Worm (Caenorhabditis elegans) whole organism, early embryonic: Measurements from ENCODE around the gene mgl-1.

ENCODE experiments used
- B0310.2 ChIP-seq: sonication (generic microtip); optimal IDR thresholded peaks from 2 replicates; lab custom pipeline; 2016; ENCODE audit warnings: mild to moderate bottlenecking, missing genetic modification characterization, missing compliant biosample characterization
- F13C5.2 ChIP-seq: sonication (generic microtip); optimal IDR thresholded peaks from 2 replicates; lab custom pipeline; 2017; ENCODE audit warnings: mild to moderate bottlenecking, missing genetic modification characterization, inconsistent platforms, missing compliant biosample characterization
- aly-1 ChIP-seq: sonication (generic microtip); optimal IDR thresholded peaks from 2 replicates; lab custom pipeline; 2016; ENCODE audit warnings: missing genetic modification characterization, missing compliant biosample characterization
- ama-1 ChIP-seq: fragments of 150-350 bp; optimal IDR thresholded peaks from 2 replicates; lab custom pipeline; 2014
- ceh-13 ChIP-seq: fragments of 200-800 bp; sonication (Bioruptor generic); optimal IDR thresholded peaks from 2 replicates; lab custom pipeline; 2018; ENCODE audit warnings: mild to moderate bottlenecking, missing genetic modification characterization, missing compliant biosample characterization
- ceh-36 ChIP-seq: sonication (generic microtip); optimal IDR thresholded peaks from 2 replicates; lab custom pipeline; 2016; ENCODE audit warnings: missing genetic modification characterization, inconsistent platforms, missing compliant biosample characterization
- ets-7 ChIP-seq: sonication (generic microtip); optimal IDR thresholded peaks from 2 replicates; lab custom pipeline; 2016; ENCODE audit warnings: missing genotype, missing genetic modification characterization, missing compliant biosample characterization
- flt-1 ChIP-seq: fragments of 200-800 bp; sonication (Bioruptor generic); IDR thresholded peaks from 2 replicates; pipeline ENCODE4 v1.3.6; 2022; ENCODE audit warnings: missing genetic modification characterization, missing compliant biosample characterization
- hmbx-1 ChIP-seq: sonication (generic microtip); optimal IDR thresholded peaks from 2 replicates; lab custom pipeline; 2016; ENCODE audit warnings: mild to moderate bottlenecking, missing genetic modification characterization, missing compliant biosample characterization
- hmg-4 ChIP-seq: fragments of 200-800 bp; sonication (Bioruptor generic); optimal IDR thresholded peaks from 2 replicates; lab custom pipeline; 2018; ENCODE audit warnings: mild to moderate bottlenecking, missing genetic modification characterization, missing compliant biosample characterization
- hnd-1 ChIP-seq: sonication (generic microtip); optimal IDR thresholded peaks from 2 replicates; lab custom pipeline; 2016; ENCODE audit warnings: missing genetic modification characterization, missing compliant biosample characterization
- pes-1 ChIP-seq: fragments of 200-800 bp; sonication (Bioruptor generic); IDR thresholded peaks from 2 replicates; pipeline ENCODE4 v1.3.6; 2022; ENCODE audit warnings: missing genetic modification reagents, missing genetic modification characterization, missing compliant biosample characterization
- scrt-1 ChIP-seq: fragments of 200-800 bp; sonication (Bioruptor generic); IDR thresholded peaks from 2 replicates; pipeline ENCODE4 v1.3.6; 2022; ENCODE audit warnings: missing genetic modification characterization, missing compliant biosample characterization
- sea-1 ChIP-seq: fragments of 200-800 bp; sonication (Bioruptor generic); conservative IDR thresholded peaks from 2 replicates; pipeline ENCODE4 v1.3.6; 2022; ENCODE audit warnings: missing genetic modification characterization, missing compliant biosample characterization
- tbx-11 ChIP-seq: fragments of 200-800 bp; sonication (Bioruptor generic); IDR thresholded peaks from 2 replicates; pipeline ENCODE4 v1.3.6; 2022; ENCODE audit warnings: missing genetic modification characterization, missing compliant biosample characterization
- tbx-37 ChIP-seq: fragments of 200-800 bp; sonication (Bioruptor generic); conservative IDR thresholded peaks from 2 replicates; pipeline ENCODE4 v1.3.6; 2022; ENCODE audit warnings: missing genetic modification reagents, missing genetic modification characterization, missing compliant biosample characterization
- tra-4 ChIP-seq: sonication (generic microtip); optimal IDR thresholded peaks from 2 replicates; lab custom pipeline; 2017; ENCODE audit warnings: missing genetic modification characterization, missing compliant biosample characterization

The mgl-1 gene

ce11 chrX:9999192-9999591, 23.1 kb upstream of the mgl-1 start, which contains the start of gene grk-1:
Gene grk-1, minus strand, starts transcription at chrX:9999208.
- TF ChIP-seq pes-1 (GFP tag; lab: Robert Waterston, UW) = no peak
- no peak for TF ChIP-seq F13C5.2 (tag; lab: Kevin White, UChicago)
- TF ChIP-seq tbx-37 = no peak
- TF ChIP-seq ama-1 (lab: Kevin White, UChicago) = no peak
- TF ChIP-seq tra-4 = no peak
- TF ChIP-seq hmbx-1 = no peak

ce11 chrX:9997344-9997743, 21.2 kb upstream of the mgl-1 start:
- TF ChIP-seq pes-1 (GFP tag; lab: Robert Waterston, UW) = no peak
- TF ChIP-seq aly-1 (tag; lab: Kevin White, UChicago) = no peak
- no peak for TF ChIP-seq ama-1 (lab: Kevin White, UChicago)
- TF ChIP-seq sea-1 (GFP tag; lab: Robert Waterston, UW) = no peak
- no peak for TF ChIP-seq hmbx-1
- TF ChIP-seq ceh-13 (GFP tag; lab: Kevin White, UChicago) = no peak
- TF ChIP-seq scrt-1 (GFP tag; lab: Robert Waterston, UW) = no peak
- TF ChIP-seq B0310.2 = no peak
- no peak for TF ChIP-seq ets-7 (tag; lab: Kevin White, UChicago)
- no peak for TF ChIP-seq tra-4
- TF ChIP-seq F13C5.2 (tag; lab: Kevin White, UChicago) = no peak
- TF ChIP-seq flt-1 (GFP tag; lab: Robert Waterston, UW) = no peak
- no peak for TF ChIP-seq hmg-4 (GFP tag; lab: Kevin White, UChicago)
- no peak for TF ChIP-seq hnd-1
- TF ChIP-seq ceh-36 (tag; lab: Kevin White, UChicago) = no peak
- TF ChIP-seq tbx-37 = no peak
- TF ChIP-seq tbx-11 (GFP tag; lab: Robert Waterston, UW) = no peak

- TF ChIP-seq tra-4 = no peak
- no peak for TF ChIP-seq B0310.2
- no peak for TF ChIP-seq F13C5.2 (tag; lab: Kevin White, UChicago)
- TF ChIP-seq ceh-13 (GFP tag; lab: Kevin White, UChicago) = no peak
- TF ChIP-seq ets-7 (tag; lab: Kevin White, UChicago) = no peak
- TF ChIP-seq flt-1 (GFP tag; lab: Robert Waterston, UW) = no peak
- TF ChIP-seq pes-1 (GFP tag; lab: Robert Waterston, UW) = no peak
Measured at ce11 chrX:9993100-9993499, 17.0 kb upstream of the mgl-1 start.

- TF ChIP-seq ama-1 (lab: Kevin White, UChicago) (no peak), sea-1 (GFP tag; lab: Robert Waterston, UW) (no peak), tra-4 (no peak), B0310.2 (no peak), hmg-4 (GFP tag; lab: Kevin White, UChicago) (no peak), flt-1 (GFP tag; lab: Robert Waterston, UW) (no peak), tbx-37 (no peak), scrt-1 (GFP tag; lab: Robert Waterston, UW) (no peak), ceh-13 (GFP tag; lab: Kevin White, UChicago) (no peak), hmbx-1 (no peak), F13C5.2 (tag; lab: Kevin White, UChicago) (no peak), hnd-1 (no peak), ceh-36 (tag; lab: Kevin White, UChicago) (no peak), pes-1 (GFP tag; lab: Robert Waterston, UW) (no peak), tbx-11 (GFP tag; lab: Robert Waterston, UW) (no peak), ets-7 (tag; lab: Kevin White, UChicago) (no peak), aly-1 (tag; lab: Kevin White, UChicago) (no peak)
Measured at ce11 chrX:9988884-9989283, 12.8 kb upstream of the mgl-1 start.

- TF ChIP-seq tbx-11 (GFP tag; lab: Robert Waterston, UW) (no peak), scrt-1 (GFP tag; lab: Robert Waterston, UW) (no peak), F13C5.2 (tag; lab: Kevin White, UChicago) (no peak)
Measured at ce11 chrX:9987166-9987565, 11.1 kb upstream of the mgl-1 start.

- no peak for TF ChIP-seq ama-1 (lab: Kevin White, UChicago)
- TF ChIP-seq B0310.2 = no peak
- no peak for TF ChIP-seq tbx-11 (GFP tag; lab: Robert Waterston, UW)
- no peak for TF ChIP-seq aly-1 (tag; lab: Kevin White, UChicago)
- no peak for TF ChIP-seq scrt-1 (GFP tag; lab: Robert Waterston, UW)
- no peak for TF ChIP-seq ceh-13 (GFP tag; lab: Kevin White, UChicago)
- no peak for TF ChIP-seq hnd-1
- no peak for TF ChIP-seq ceh-36 (tag; lab: Kevin White, UChicago)
- TF ChIP-seq hmg-4 (GFP tag; lab: Kevin White, UChicago) = no peak
- TF ChIP-seq ets-7 (tag; lab: Kevin White, UChicago) = no peak
Measured at ce11 chrX:9984889-9985404, 8.8 kb upstream of the mgl-1 start, which contains the start of gene F19C6.5. Gene F19C6.5, minus strand, starts transcription at chrX:9984939.

- no peak for TF ChIP-seq tbx-37
- no peak for TF ChIP-seq tra-4
- no peak for TF ChIP-seq ceh-13 (GFP tag; lab: Kevin White, UChicago)
- no peak for TF ChIP-seq hmbx-1
- TF ChIP-seq sea-1 (GFP tag; lab: Robert Waterston, UW) = no peak
- TF ChIP-seq ceh-36 (tag; lab: Kevin White, UChicago) = no peak
- no peak for TF ChIP-seq hnd-1
- TF ChIP-seq hmg-4 (GFP tag; lab: Kevin White, UChicago) = no peak
- TF ChIP-seq flt-1 (GFP tag; lab: Robert Waterston, UW) = no peak
- TF ChIP-seq ama-1 (lab: Kevin White, UChicago) = no peak
- no peak for TF ChIP-seq B0310.2
- TF ChIP-seq pes-1 (GFP tag; lab: Robert Waterston, UW) = no peak
- TF ChIP-seq F13C5.2 (tag; lab: Kevin White, UChicago) = no peak
- no peak for TF ChIP-seq aly-1 (tag; lab: Kevin White, UChicago)
- no peak for TF ChIP-seq ets-7 (tag; lab: Kevin White, UChicago)
- TF ChIP-seq scrt-1 (GFP tag; lab: Robert Waterston, UW) = no peak
- TF ChIP-seq tbx-11 (GFP tag; lab: Robert Waterston, UW) = no peak
Measured at ce11 chrX:9981259-9981658, 5.2 kb upstream of the mgl-1 start.
